Worm (Caenorhabditis elegans) whole organism, midembryonic: ENCODE results near the gene C33G3.5.

Experiments used
- T22C8.4 ChIP-seq: fragments of 200-800 bp; sonication (Bioruptor generic); IDR thresholded peaks from 2 replicates; pipeline ENCODE4 v1.3.6; 2022; ENCODE audit warnings: missing genetic modification characterization, missing compliant biosample characterization
- cog-1 ChIP-seq: sonication (generic microtip); optimal IDR thresholded peaks from 2 replicates; lab custom pipeline; 2016; ENCODE audit warnings: missing genetic modification characterization, missing compliant biosample characterization
- flt-1 ChIP-seq: fragments of 200-800 bp; sonication (Bioruptor generic); IDR thresholded peaks from 2 replicates; pipeline ENCODE4 v1.3.6; 2022; ENCODE audit warnings: missing genetic modification characterization, missing compliant biosample characterization
- klf-2 ChIP-seq: fragments of 200-800 bp; sonication (Bioruptor generic); conservative IDR thresholded peaks from 2 replicates; pipeline ENCODE4 v1.3.6; 2022; ENCODE audit warnings: missing genetic modification reagents, missing genetic modification characterization, missing compliant biosample characterization
- med-1 ChIP-seq: sonication (generic microtip); optimal IDR thresholded peaks from 2 replicates; lab custom pipeline; 2017; ENCODE audit warnings: missing genetic modification characterization, mild to moderate bottlenecking, missing compliant biosample characterization, antibody characterized with exemption, missing genetic modification reagents; ENCODE audit not compliant: insufficient read depth
- ref-1 ChIP-seq: fragments of 200-800 bp; sonication (Bioruptor generic); conservative IDR thresholded peaks from 2 replicates; pipeline ENCODE4 v1.3.6; 2022; ENCODE audit warnings: missing genetic modification reagents, missing genetic modification characterization, missing compliant biosample characterization
- tab-1 ChIP-seq: fragments of 200-800 bp; sonication (Bioruptor generic); IDR thresholded peaks from 2 replicates; pipeline ENCODE4 v1.3.6; 2022; ENCODE audit warnings: missing genetic modification characterization, missing compliant biosample characterization
- ztf-23 ChIP-seq: fragments of 200-800 bp; sonication (Bioruptor generic); IDR thresholded peaks from 2 replicates; pipeline ENCODE4 v1.3.6; 2022; ENCODE audit warnings: missing genetic modification reagents, missing genetic modification characterization, missing compliant biosample characterization
- ztf-29 ChIP-seq: fragments of 200-800 bp; sonication (Bioruptor generic); IDR thresholded peaks from 2 replicates; pipeline ENCODE4 v1.3.6; 2022; ENCODE audit warnings: missing genetic modification reagents, missing genetic modification characterization, missing compliant biosample characterization

The C33G3.5 gene

ce11 chrX:14029872-14030271 is 48.6 kb downstream of the C33G3.5 start:
- TF ChIP-seq ztf-29 (GFP tag; lab: Robert Waterston, UW) (no peak), med-1 (GFP tag; lab: Kevin White, UChicago) (no peak), T22C8.4 (GFP tag; lab: Robert Waterston, UW) (no peak), tab-1 (GFP tag; lab: Robert Waterston, UW) (no peak), ztf-23 (GFP tag; lab: Robert Waterston, UW) (no peak), klf-2 (GFP tag; lab: Robert Waterston, UW) (no peak), ref-1 (GFP tag; lab: Robert Waterston, UW) (no peak), flt-1 (GFP tag; lab: Robert Waterston, UW) (no peak), cog-1 (no peak)

ce11 chrX:14029392-14029791 is 49.1 kb downstream of the C33G3.5 start:
- TF ChIP-seq ztf-23 (GFP tag; lab: Robert Waterston, UW) (no peak), tab-1 (GFP tag; lab: Robert Waterston, UW) (no peak), cog-1 (no peak), ref-1 (GFP tag; lab: Robert Waterston, UW) (no peak), T22C8.4 (GFP tag; lab: Robert Waterston, UW) (no peak), ztf-29 (GFP tag; lab: Robert Waterston, UW) (no peak)

ce11 chrX:14028492-14028891 is 50.0 kb downstream of the C33G3.5 start:
- no peak for TF ChIP-seq med-1 (GFP tag; lab: Kevin White, UChicago)
- no peak for TF ChIP-seq tab-1 (GFP tag; lab: Robert Waterston, UW)
- TF ChIP-seq ztf-29 (GFP tag; lab: Robert Waterston, UW), result no peak
- no peak for TF ChIP-seq cog-1
- TF ChIP-seq ref-1 (GFP tag; lab: Robert Waterston, UW), result no peak
- TF ChIP-seq ztf-23 (GFP tag; lab: Robert Waterston, UW), result no peak
- no peak for TF ChIP-seq flt-1 (GFP tag; lab: Robert Waterston, UW)

ce11 chrX:14026893-14027292 is 51.6 kb downstream of the C33G3.5 start:
- TF ChIP-seq klf-2 (GFP tag; lab: Robert Waterston, UW) (no peak), flt-1 (GFP tag; lab: Robert Waterston, UW) (no peak), ref-1 (GFP tag; lab: Robert Waterston, UW) (no peak), ztf-29 (GFP tag; lab: Robert Waterston, UW) (no peak), med-1 (GFP tag; lab: Kevin White, UChicago) (no peak), T22C8.4 (GFP tag; lab: Robert Waterston, UW) (no peak), tab-1 (GFP tag; lab: Robert Waterston, UW) (no peak), ztf-23 (GFP tag; lab: Robert Waterston, UW) (no peak), cog-1 (no peak)
